Fruit fly (Drosophila melanogaster) whole organism, embryonic: Measurements from ENCODE around the gene CG43448.

Experiments
- B-H2 ChIP-seq: fragments of 200-800 bp; sonication (Bioruptor generic); optimal IDR thresholded peaks from 2 replicates; lab custom pipeline; 2018; ENCODE audit warnings: missing biosample characterization, mild to moderate bottlenecking, missing genetic modification characterization
- BEAF-32 ChIP-seq: fragments of 200-800 bp; sonication (Bioruptor generic); optimal IDR thresholded peaks from 3 replicates; lab custom pipeline; 2017; ENCODE audit warnings: missing biosample characterization, missing genetic modification characterization, mild to moderate bottlenecking, moderate library complexity, missing genetic modification reagents
- CG10959 ChIP-seq: fragments of 200-800 bp; sonication (Bioruptor generic); IDR thresholded peaks from 2 replicates; pipeline ENCODE4 v1.3.6; 2022; ENCODE audit warnings: missing biosample characterization, missing genetic modification characterization
- CG12155 ChIP-seq: fragments of 200-800 bp; sonication (Bioruptor generic); optimal IDR thresholded peaks from 3 replicates; lab custom pipeline; 2016; ENCODE audit warnings: missing biosample characterization, missing genetic modification characterization
- CG13624 ChIP-seq: fragments of 200-800 bp; sonication (Bioruptor generic); optimal IDR thresholded peaks from 2 replicates; lab custom pipeline; 2016; ENCODE audit warnings: missing biosample characterization, missing genetic modification characterization
- CG15601 ChIP-seq: fragments of 200-800 bp; sonication (Bioruptor generic); optimal IDR thresholded peaks from 3 replicates; lab custom pipeline; 2019; ENCODE audit warnings: missing biosample characterization, mild to moderate bottlenecking, missing genetic modification characterization, moderate library complexity
- CG18262 ChIP-seq: fragments of 200-800 bp; optimal IDR thresholded peaks from 3 replicates; lab custom pipeline; 2019; ENCODE audit warnings: missing biosample characterization, mild to moderate bottlenecking, missing genetic modification characterization, moderate library complexity
- CG18476 ChIP-seq: fragments of 200-800 bp; sonication (Bioruptor generic); optimal IDR thresholded peaks from 2 replicates; lab custom pipeline; 2016; ENCODE audit warnings: missing biosample characterization, mild to moderate bottlenecking, missing genetic modification characterization
- CG32772 ChIP-seq: fragments of 200-800 bp; sonication (Bioruptor generic); IDR thresholded peaks from 2 replicates; pipeline ENCODE4 v1.3.6; 2022; ENCODE audit warnings: missing biosample characterization, missing genetic modification characterization
- CG34376 ChIP-seq: fragments of 200-800 bp; sonication (Bioruptor generic); optimal IDR thresholded peaks from 2 replicates; lab custom pipeline; 2018; ENCODE audit warnings: missing biosample characterization, mild to moderate bottlenecking, missing genetic modification characterization
- CG4424 ChIP-seq: fragments of 200-800 bp; sonication (Bioruptor generic); optimal IDR thresholded peaks from 3 replicates; lab custom pipeline; 2016; ENCODE audit warnings: missing biosample characterization, missing genetic modification characterization
- CG6683 ChIP-seq: fragments of 200-800 bp; sonication (Bioruptor generic); optimal IDR thresholded peaks from 2 replicates; lab custom pipeline; 2017; ENCODE audit warnings: missing biosample characterization, mild to moderate bottlenecking, missing genetic modification characterization, missing genetic modification reagents
- CG7928 ChIP-seq: fragments of 200-800 bp; sonication (Bioruptor generic); optimal IDR thresholded peaks from 2 replicates; lab custom pipeline; 2017; ENCODE audit warnings: missing biosample characterization, mild to moderate bottlenecking, missing genetic modification characterization
- CG7963 ChIP-seq: fragments of 200-800 bp; sonication (Bioruptor generic); IDR thresholded peaks from 3 replicates; pipeline ENCODE4 v1.3.6; 2022; ENCODE audit warnings: missing biosample characterization, missing genetic modification characterization; ENCODE audit not compliant: partially characterized antibody
- CG8944 ChIP-seq: fragments of 200-800 bp; sonication (Bioruptor generic); optimal IDR thresholded peaks from 3 replicates; lab custom pipeline; 2016; ENCODE audit warnings: missing biosample characterization, missing genetic modification characterization
- Chrac-16 ChIP-seq: fragments of 200-800 bp; sonication (Bioruptor generic); optimal IDR thresholded peaks from 3 replicates; lab custom pipeline; 2016; ENCODE audit warnings: missing biosample characterization, missing genetic modification characterization
- CoRest ChIP-seq: fragments of 200-800 bp; sonication (Bioruptor generic); optimal IDR thresholded peaks from 3 replicates; lab custom pipeline; 2018; ENCODE audit warnings: missing biosample characterization, mild to moderate bottlenecking, missing genetic modification characterization, moderate library complexity
- Dfd ChIP-seq, 2 experiments: fragments of >200 bp; optimal IDR thresholded peaks; 2 replicates each; lab custom pipeline; 2017; ENCODE audit warnings: missing biosample characterization in 2 of 2, missing genetic modification characterization in 2 of 2
- E2f2 ChIP-seq: fragments of 200-800 bp; sonication (Bioruptor generic); IDR thresholded peaks from 2 replicates; pipeline ENCODE4 v1.3.6; 2022; ENCODE audit warnings: missing biosample characterization, missing genetic modification characterization
- Fer2 ChIP-seq: fragments of 200-800 bp; sonication (Bioruptor generic); optimal IDR thresholded peaks from 2 replicates; lab custom pipeline; 2018; ENCODE audit warnings: missing biosample characterization, mild to moderate bottlenecking, missing genetic modification characterization, moderate library complexity
- GATAe ChIP-seq: fragments of 200-800 bp; sonication (Bioruptor generic); conservative IDR thresholded peaks from 2 replicates; pipeline ENCODE4 v1.3.6; 2022; ENCODE audit warnings: missing biosample characterization, missing genetic modification characterization
- Hey ChIP-seq: fragments of 200-800 bp; sonication (Bioruptor generic); optimal IDR thresholded peaks from 3 replicates; lab custom pipeline; 2018; ENCODE audit warnings: missing biosample characterization, mild to moderate bottlenecking, missing genetic modification characterization
- Hsf ChIP-seq: fragments of 200-800 bp; sonication (Bioruptor generic); optimal IDR thresholded peaks from 3 replicates; lab custom pipeline; 2016; ENCODE audit warnings: missing biosample characterization, missing genetic modification characterization
- Lpt ChIP-seq: fragments of >200 bp; optimal IDR thresholded peaks from 2 replicates; lab custom pipeline; 2018; ENCODE audit warnings: missing biosample characterization, missing genetic modification characterization
- Mad ChIP-seq: fragments of 200-800 bp; sonication (Bioruptor generic); optimal IDR thresholded peaks from 2 replicates; lab custom pipeline; 2016; ENCODE audit warnings: missing biosample characterization, missing genetic modification characterization
- Mrtf ChIP-seq: fragments of 200-800 bp; sonication (Bioruptor generic); IDR thresholded peaks from 3 replicates; pipeline ENCODE4 v1.3.6; 2022; ENCODE audit warnings: missing biosample characterization, missing genetic modification characterization
- PHDP ChIP-seq: fragments of 200-800 bp; sonication (Bioruptor generic); optimal IDR thresholded peaks from 3 replicates; lab custom pipeline; 2018; ENCODE audit warnings: missing biosample characterization, mild to moderate bottlenecking, missing genetic modification characterization, moderate library complexity
- Ssrp ChIP-seq: fragments of 200-800 bp; sonication (Bioruptor generic); optimal IDR thresholded peaks from 2 replicates; lab custom pipeline; 2018; ENCODE audit warnings: missing biosample characterization, mild to moderate bottlenecking, missing genetic modification characterization, moderate library complexity
- Tbp ChIP-seq: fragments of >200 bp; optimal IDR thresholded peaks from 2 replicates; lab custom pipeline; 2018; ENCODE audit warnings: missing biosample characterization, missing genetic modification characterization
- Vsx1 ChIP-seq: fragments of 200-800 bp; sonication (Bioruptor generic); optimal IDR thresholded peaks from 2 replicates; lab custom pipeline; 2017; ENCODE audit warnings: missing biosample characterization, mild to moderate bottlenecking, missing genetic modification characterization, missing genetic modification reagents
- Xbp1 ChIP-seq: fragments of 200-800 bp; sonication (Bioruptor generic); optimal IDR thresholded peaks from 3 replicates; lab custom pipeline; 2016; ENCODE audit warnings: missing biosample characterization, mild to moderate bottlenecking, missing genetic modification characterization
- Xrp1 ChIP-seq: fragments of 200-800 bp; sonication (Bioruptor generic); IDR thresholded peaks from 2 replicates; pipeline ENCODE4 v1.3.6; 2022; ENCODE audit warnings: missing biosample characterization, missing genetic modification characterization
- chinmo ChIP-seq: fragments of 200-800 bp; sonication (Bioruptor generic); IDR thresholded peaks from 4 replicates; pipeline ENCODE4 v1.3.6; 2022; ENCODE audit warnings: missing biosample characterization, missing genetic modification characterization; ENCODE audit not compliant: partially characterized antibody
- ci ChIP-seq: fragments of 200-800 bp; sonication (Bioruptor generic); IDR thresholded peaks from 3 replicates; pipeline ENCODE4 v1.3.6; 2022; ENCODE audit warnings: missing biosample characterization, missing genetic modification characterization
- dmrt11E ChIP-seq: fragments of 200-800 bp; sonication (Bioruptor generic); optimal IDR thresholded peaks from 3 replicates; lab custom pipeline; 2018; ENCODE audit warnings: missing biosample characterization, mild to moderate bottlenecking, missing genetic modification characterization, moderate library complexity
- en ChIP-seq: fragments of 200-800 bp; sonication (Bioruptor generic); optimal IDR thresholded peaks from 2 replicates; lab custom pipeline; 2016; ENCODE audit warnings: missing biosample characterization, missing genetic modification characterization
- gem ChIP-seq: fragments of 200-800 bp; sonication (Bioruptor generic); optimal IDR thresholded peaks from 2 replicates; lab custom pipeline; 2019; ENCODE audit warnings: missing biosample characterization, mild to moderate bottlenecking, missing genetic modification characterization, moderate library complexity
- gro ChIP-seq: fragments of 200-800 bp; sonication (Bioruptor generic); optimal IDR thresholded peaks from 2 replicates; lab custom pipeline; 2016; ENCODE audit warnings: missing biosample characterization, missing genetic modification characterization
- ham ChIP-seq: fragments of 200-800 bp; sonication (Bioruptor generic); IDR thresholded peaks from 2 replicates; pipeline ENCODE4 v1.3.6; 2022; ENCODE audit warnings: missing biosample characterization, missing genetic modification characterization
- kay ChIP-seq: fragments of 200-800 bp; sonication (Bioruptor generic); optimal IDR thresholded peaks from 2 replicates; lab custom pipeline; 2016; ENCODE audit warnings: missing biosample characterization, missing genetic modification characterization
- kni ChIP-seq: fragments of 200-800 bp; sonication (Bioruptor generic); optimal IDR thresholded peaks from 3 replicates; lab custom pipeline; 2017; ENCODE audit warnings: mild to moderate bottlenecking, missing biosample characterization, missing genetic modification reagents, missing genetic modification characterization
- onecut ChIP-seq: fragments of 200-800 bp; sonication (Bioruptor generic); IDR thresholded peaks from 2 replicates; pipeline ENCODE4 v1.3.6; 2022; ENCODE audit warnings: missing biosample characterization, missing genetic modification characterization
- rib ChIP-seq: fragments of 200-800 bp; sonication (Bioruptor generic); IDR thresholded peaks from 2 replicates; pipeline ENCODE4 v1.3.6; 2022; ENCODE audit warnings: missing biosample characterization, missing genetic modification characterization
- slbo ChIP-seq: fragments of 200-800 bp; sonication (Bioruptor generic); IDR thresholded peaks from 2 replicates; pipeline ENCODE4 v1.3.6; 2022; ENCODE audit warnings: missing biosample characterization, missing genetic modification characterization
- sob ChIP-seq: fragments of 200-800 bp; sonication (Bioruptor generic); IDR thresholded peaks from 2 replicates; pipeline ENCODE4 v1.3.6; 2022; ENCODE audit warnings: missing biosample characterization, missing genetic modification characterization
- stwl ChIP-seq: fragments of 200-800 bp; sonication (Bioruptor generic); optimal IDR thresholded peaks from 3 replicates; lab custom pipeline; 2018; ENCODE audit warnings: missing biosample characterization, mild to moderate bottlenecking, missing genetic modification characterization, moderate library complexity
- sug ChIP-seq: fragments of 200-800 bp; optimal IDR thresholded peaks from 2 replicates; lab custom pipeline; 2019; ENCODE audit warnings: missing biosample characterization, mild to moderate bottlenecking, missing genetic modification characterization, moderate library complexity
- tna ChIP-seq: fragments of 200-800 bp; sonication (Bioruptor generic); IDR thresholded peaks from 2 replicates; pipeline ENCODE4 v1.3.6; 2022; ENCODE audit warnings: missing biosample characterization, missing genetic modification characterization; ENCODE audit not compliant: partially characterized antibody
- wor ChIP-seq: fragments of 200-800 bp; sonication (Bioruptor generic); IDR thresholded peaks from 2 replicates; pipeline ENCODE4 v1.3.6; 2022; ENCODE audit warnings: missing biosample characterization, missing genetic modification characterization

CG43448 gene

dm6 chr3R:30208766-30209484 is 28.6 kb downstream of the CG43448 start, which contains the start of gene RpS7 (continued):
- peak; percentile 88 for TF ChIP-seq CG7963
- peak; percentile 92 for TF ChIP-seq CG34376 (GFP tag; lab: Kevin White, UChicago)
- peak; percentile 65 for TF ChIP-seq sug
- no peak for TF ChIP-seq CG7928 (GFP tag; lab: Kevin White, UChicago)
- TF ChIP-seq onecut, result peak; percentile 80
- TF ChIP-seq CG8944 (GFP tag; lab: Kevin White, UChicago), result peak; percentile 18
- peak; percentile 44; the same call in 1 of the 2 replicates for TF ChIP-seq E2f2
- no peak for TF ChIP-seq Tbp
- TF ChIP-seq Lpt (GFP tag; lab: Kevin White, UChicago), result no peak
- peak; percentile 45 for TF ChIP-seq dmrt11E (tag; lab: Kevin White, UChicago)
- peak; percentile 46 for TF ChIP-seq CG6683 (GFP tag; lab: Kevin White, UChicago)
- TF ChIP-seq kay (GFP tag; lab: Kevin White, UChicago), result no peak
- TF ChIP-seq CG18262 (tag; lab: Kevin White, UChicago), result peak; percentile 69
- no peak for TF ChIP-seq Dfd (GFP tag; optimal IDR thresholded peaks at IDR 0.05; lab: Kevin White, UChicago)
- TF ChIP-seq Hey (tag; lab: Kevin White, UChicago), result peak; percentile 74
- TF ChIP-seq Chrac-16 (GFP tag; lab: Kevin White, UChicago), result no peak
- TF ChIP-seq stwl (tag; lab: Kevin White, UChicago), result peak; percentile 55
- TF ChIP-seq Fer2 (tag; lab: Kevin White, UChicago), result peak; percentile 27
- peak; percentile 62 for TF ChIP-seq CG15601 (tag; lab: Kevin White, UChicago)
- no peak for TF ChIP-seq en
- peak; percentile 61 for TF ChIP-seq CG32772 (GFP tag; lab: Robert Waterston, UW)
- TF ChIP-seq wor, result peak; percentile 29; the same call in 1 of the 2 replicates
- no peak; the same call in 2 of the 3 replicates for TF ChIP-seq Mrtf (GFP tag; lab: Robert Waterston, UW)
- peak; percentile 93; the same call in 2 of the 4 replicates for TF ChIP-seq chinmo (GFP tag; lab: Robert Waterston, UW)
- peak; percentile 76 for TF ChIP-seq B-H2 (GFP tag; lab: Kevin White, UChicago)
- TF ChIP-seq gem, result peak; percentile 45
- TF ChIP-seq rib (GFP tag; lab: Robert Waterston, UW), result peak; percentile 66
- peak; percentile 75 for TF ChIP-seq PHDP (tag; lab: Kevin White, UChicago)
- TF ChIP-seq gro (GFP tag; lab: Kevin White, UChicago), result peak; percentile 45
- TF ChIP-seq CoRest (tag; lab: Kevin White, UChicago), result peak; percentile 63
- peak; percentile 93 for TF ChIP-seq ci (GFP tag; lab: Robert Waterston, UW)
- peak; percentile 79 for TF ChIP-seq sob (GFP tag; lab: Robert Waterston, UW)
- peak; percentile 96 for TF ChIP-seq BEAF-32 (GFP tag; lab: Kevin White, UChicago)
- TF ChIP-seq Vsx1, result peak; percentile 74
- peak; percentile 50 for TF ChIP-seq Mad
- peak; percentile 29; the same call in 1 of the 2 replicates for TF ChIP-seq Xrp1
- peak; percentile 72 for TF ChIP-seq CG12155 (GFP tag; lab: Kevin White, UChicago)
- TF ChIP-seq CG10959 (GFP tag; lab: Robert Waterston, UW), result peak; percentile 59
- TF ChIP-seq Xbp1, result peak; percentile 37
- no peak for TF ChIP-seq Ssrp (tag; lab: Kevin White, UChicago)
- no peak; the same call in 1 of the 2 replicates for TF ChIP-seq GATAe (GFP tag; lab: Robert Waterston, UW)
- peak; percentile 78 for TF ChIP-seq CG4424 (GFP tag; lab: Kevin White, UChicago)
- peak; percentile 80 for TF ChIP-seq slbo (GFP tag; lab: Robert Waterston, UW)
- peak; percentile 44 for TF ChIP-seq CG13624 (GFP tag; lab: Kevin White, UChicago)
- TF ChIP-seq CG18476 (GFP tag; lab: Kevin White, UChicago), result peak; percentile 29
- TF ChIP-seq Hsf (GFP tag; lab: Kevin White, UChicago), result peak; percentile 60
- peak; percentile 93 for TF ChIP-seq tna (GFP tag; lab: Robert Waterston, UW)
- peak; percentile 82 for TF ChIP-seq kni
- TF ChIP-seq ham (GFP tag; lab: Robert Waterston, UW), result peak; percentile 66; the same call in 1 of the 2 replicates
